Fruit fly (Drosophila melanogaster): Measurements from ENCODE around the gene Mur89F.

dm6 chr3R:17222974-17223373 is 21.0 kb upstream of the Mur89F start, which contains the start of gene CG31262:
- TF ChIP-seq CTCF (optimal IDR thresholded peaks at IDR 0.05) (no peak), CG8478 (optimal IDR thresholded peaks at IDR 0.05) (no peak)

Measured in S2 (cell line).